Fruit fly (Drosophila melanogaster) whole organism, embryonic: ENCODE results near the gene Ocrl.

Source experiments
- ATbp ChIP-seq: fragments of 200-800 bp; sonication (Bioruptor generic); optimal IDR thresholded peaks from 2 replicates; lab custom pipeline; 2017; ENCODE audit warnings: missing biosample characterization, mild to moderate bottlenecking, missing genetic modification characterization, missing genetic modification reagents
- Atf6 ChIP-seq: fragments of 200-800 bp; sonication (Bioruptor generic); IDR thresholded peaks from 2 replicates; pipeline ENCODE4 v1.3.6; 2022; ENCODE audit warnings: missing biosample characterization, missing genetic modification characterization
- CG10147 ChIP-seq: fragments of 200-800 bp; sonication (Bioruptor generic); optimal IDR thresholded peaks from 2 replicates; lab custom pipeline; 2019; ENCODE audit warnings: missing biosample characterization, mild to moderate bottlenecking, missing genetic modification characterization, moderate library complexity
- CG11398 ChIP-seq: fragments of 200-800 bp; sonication (Bioruptor generic); optimal IDR thresholded peaks from 2 replicates; lab custom pipeline; 2016; ENCODE audit warnings: missing biosample characterization, missing genetic modification characterization
- CG13624 ChIP-seq: fragments of 200-800 bp; sonication (Bioruptor generic); optimal IDR thresholded peaks from 2 replicates; lab custom pipeline; 2016; ENCODE audit warnings: missing biosample characterization, missing genetic modification characterization
- CG14710 ChIP-seq: fragments of 200-800 bp; sonication (Bioruptor generic); optimal IDR thresholded peaks from 3 replicates; lab custom pipeline; 2019; ENCODE audit warnings: missing biosample characterization, mild to moderate bottlenecking, missing genetic modification characterization, moderate library complexity
- CG14965 ChIP-seq: fragments of 200-800 bp; sonication (Bioruptor generic); optimal IDR thresholded peaks from 2 replicates; lab custom pipeline; 2016; ENCODE audit warnings: missing biosample characterization, missing genetic modification characterization, borderline replicate concordance
- CG1529 ChIP-seq: fragments of 200-800 bp; sonication (Bioruptor generic); optimal IDR thresholded peaks from 3 replicates; lab custom pipeline; 2018; ENCODE audit warnings: missing biosample characterization, missing genetic modification characterization
- CG15514 ChIP-seq: fragments of 200-800 bp; sonication (Bioruptor generic); optimal IDR thresholded peaks from 3 replicates; lab custom pipeline; 2017; ENCODE audit warnings: missing biosample characterization, missing genetic modification characterization, mild to moderate bottlenecking, moderate library complexity, missing genetic modification reagents
- CG15601 ChIP-seq: fragments of 200-800 bp; sonication (Bioruptor generic); optimal IDR thresholded peaks from 3 replicates; lab custom pipeline; 2019; ENCODE audit warnings: missing biosample characterization, mild to moderate bottlenecking, missing genetic modification characterization, moderate library complexity
- CG1647 ChIP-seq: fragments of 200-800 bp; sonication (Bioruptor generic); optimal IDR thresholded peaks from 3 replicates; lab custom pipeline; 2016; ENCODE audit warnings: missing biosample characterization, missing genetic modification characterization
- CG17912 ChIP-seq: fragments of 200-800 bp; sonication (Bioruptor generic); optimal IDR thresholded peaks from 2 replicates; lab custom pipeline; 2018; ENCODE audit warnings: missing biosample characterization, mild to moderate bottlenecking, missing genetic modification characterization
- CG30020 ChIP-seq: fragments of 200-800 bp; optimal IDR thresholded peaks from 2 replicates; lab custom pipeline; 2019; ENCODE audit warnings: missing biosample characterization, mild to moderate bottlenecking, missing genetic modification characterization, moderate library complexity
- CG32767 ChIP-seq: fragments of 200-800 bp; sonication (Bioruptor generic); IDR thresholded peaks from 2 replicates; pipeline ENCODE4 v1.3.6; 2022; ENCODE audit warnings: missing biosample characterization, missing genetic modification characterization
- CG6272 ChIP-seq: fragments of 200-800 bp; sonication (Bioruptor generic); IDR thresholded peaks from 2 replicates; pipeline ENCODE4 v1.3.6; 2022; ENCODE audit warnings: missing biosample characterization, missing genetic modification characterization
- CG7372 ChIP-seq: fragments of 200-800 bp; sonication (Bioruptor generic); IDR thresholded peaks from 2 replicates; pipeline ENCODE4 v1.3.6; 2022; ENCODE audit warnings: missing biosample characterization, missing genetic modification characterization
- CG8388 ChIP-seq: fragments of 200-800 bp; sonication (Bioruptor generic); optimal IDR thresholded peaks from 2 replicates; lab custom pipeline; 2019; ENCODE audit warnings: missing biosample characterization, mild to moderate bottlenecking, missing genetic modification characterization, moderate library complexity
- Chrac-16 ChIP-seq: fragments of 200-800 bp; sonication (Bioruptor generic); optimal IDR thresholded peaks from 3 replicates; lab custom pipeline; 2016; ENCODE audit warnings: missing biosample characterization, missing genetic modification characterization
- CoRest ChIP-seq: fragments of 200-800 bp; sonication (Bioruptor generic); optimal IDR thresholded peaks from 3 replicates; lab custom pipeline; 2018; ENCODE audit warnings: missing biosample characterization, mild to moderate bottlenecking, missing genetic modification characterization, moderate library complexity
- Elba2 ChIP-seq: fragments of 200-800 bp; sonication (Bioruptor generic); optimal IDR thresholded peaks from 3 replicates; lab custom pipeline; 2016; ENCODE audit warnings: missing biosample characterization, missing genetic modification characterization
- Hr3 ChIP-seq: fragments of 200-800 bp; sonication (Bioruptor generic); optimal IDR thresholded peaks from 3 replicates; lab custom pipeline; 2016; ENCODE audit warnings: missing biosample characterization, missing genetic modification characterization
- Lpt ChIP-seq: fragments of >200 bp; optimal IDR thresholded peaks from 2 replicates; lab custom pipeline; 2018; ENCODE audit warnings: missing biosample characterization, missing genetic modification characterization
- NC2α ChIP-seq: fragments of 200-800 bp; sonication (Bioruptor generic); optimal IDR thresholded peaks from 2 replicates; lab custom pipeline; 2016; ENCODE audit warnings: missing biosample characterization, missing genetic modification characterization
- NC2β ChIP-seq: fragments of 200-800 bp; sonication (Bioruptor generic); optimal IDR thresholded peaks from 2 replicates; lab custom pipeline; 2016; ENCODE audit warnings: missing biosample characterization, missing genetic modification characterization
- NFAT ChIP-seq: fragments of 200-800 bp; sonication (Bioruptor generic); IDR thresholded peaks from 2 replicates; pipeline ENCODE4 v1.3.6; 2022; ENCODE audit warnings: missing biosample characterization, missing genetic modification characterization
- Ptx1 ChIP-seq: fragments of 200-800 bp; sonication (Bioruptor generic); IDR thresholded peaks from 2 replicates; pipeline ENCODE4 v1.3.6; 2022; ENCODE audit warnings: missing biosample characterization, missing genetic modification characterization
- Ravus ChIP-seq: fragments of 200-800 bp; sonication (Bioruptor generic); IDR thresholded peaks from 2 replicates; pipeline ENCODE4 v1.3.6; 2022; ENCODE audit warnings: missing biosample characterization, missing genetic modification characterization
- Sox102F ChIP-seq: fragments of 200-800 bp; sonication (Bioruptor generic); optimal IDR thresholded peaks from 2 replicates; lab custom pipeline; 2018; ENCODE audit warnings: missing biosample characterization, mild to moderate bottlenecking, missing genetic modification characterization, moderate library complexity
- Ssrp ChIP-seq: fragments of 200-800 bp; sonication (Bioruptor generic); optimal IDR thresholded peaks from 2 replicates; lab custom pipeline; 2018; ENCODE audit warnings: missing biosample characterization, mild to moderate bottlenecking, missing genetic modification characterization, moderate library complexity
- Trl ChIP-seq, 3 experiments: fragments of >200 bp in 2 of 3; fragments of 200-800 bp in 1 of 3; sonication (Bioruptor generic) in 1 of 3; optimal IDR thresholded peaks; 2 replicates in 1 of 3; 3 replicates in 2 of 3; lab custom pipeline; 2016 to 2017; ENCODE audit warnings: missing biosample characterization in 1 of 3, missing genetic modification characterization in 1 of 3
- ase ChIP-seq: fragments of 200-800 bp; sonication (Bioruptor generic); IDR thresholded peaks from 3 replicates; pipeline ENCODE4 v1.3.6; 2022; ENCODE audit warnings: missing biosample characterization, missing genetic modification characterization
- bbx ChIP-seq: fragments of 200-800 bp; sonication (Bioruptor generic); IDR thresholded peaks from 2 replicates; pipeline ENCODE4 v1.3.6; 2022; ENCODE audit warnings: missing biosample characterization, missing genetic modification characterization; ENCODE audit not compliant: partially characterized antibody
- bcd ChIP-seq: fragments of 200-800 bp; sonication (Bioruptor generic); optimal IDR thresholded peaks from 2 replicates; lab custom pipeline; 2017; ENCODE audit warnings: missing biosample characterization, mild to moderate bottlenecking, missing genetic modification characterization
- bigmax ChIP-seq: fragments of 200-800 bp; sonication (Bioruptor generic); optimal IDR thresholded peaks from 2 replicates; lab custom pipeline; 2018; ENCODE audit warnings: missing biosample characterization, mild to moderate bottlenecking, missing genetic modification characterization
- bowl ChIP-seq: fragments of 200-800 bp; sonication (Bioruptor generic); IDR thresholded peaks from 2 replicates; pipeline ENCODE4 v1.3.6; 2022; ENCODE audit warnings: missing biosample characterization, missing genetic modification characterization
- br ChIP-seq: fragments of >200 bp; optimal IDR thresholded peaks from 2 replicates; lab custom pipeline; 2017
- cwo ChIP-seq: fragments of 200-800 bp; sonication (Bioruptor generic); optimal IDR thresholded peaks from 3 replicates; lab custom pipeline; 2017; ENCODE audit warnings: missing biosample characterization, missing genetic modification characterization, mild to moderate bottlenecking, moderate library complexity, missing genetic modification reagents
- ems ChIP-seq: fragments of 200-800 bp; sonication (Bioruptor generic); optimal IDR thresholded peaks from 3 replicates; lab custom pipeline; 2016; ENCODE audit warnings: missing biosample characterization, missing genetic modification characterization
- fd64A ChIP-seq: fragments of 200-800 bp; sonication (Bioruptor generic); optimal IDR thresholded peaks from 3 replicates; lab custom pipeline; 2018; ENCODE audit warnings: missing biosample characterization, mild to moderate bottlenecking, missing genetic modification characterization
- fd96Cb ChIP-seq: fragments of 200-800 bp; sonication (Bioruptor generic); optimal IDR thresholded peaks from 2 replicates; lab custom pipeline; 2018; ENCODE audit warnings: missing biosample characterization, mild to moderate bottlenecking, missing genetic modification characterization, moderate library complexity
- gem ChIP-seq: fragments of 200-800 bp; sonication (Bioruptor generic); optimal IDR thresholded peaks from 2 replicates; lab custom pipeline; 2019; ENCODE audit warnings: missing biosample characterization, mild to moderate bottlenecking, missing genetic modification characterization, moderate library complexity
- gro ChIP-seq: fragments of 200-800 bp; sonication (Bioruptor generic); optimal IDR thresholded peaks from 2 replicates; lab custom pipeline; 2016; ENCODE audit warnings: missing biosample characterization, missing genetic modification characterization
- lbe ChIP-seq: fragments of 200-800 bp; sonication (Bioruptor generic); optimal IDR thresholded peaks from 2 replicates; lab custom pipeline; 2016; ENCODE audit warnings: missing biosample characterization, mild to moderate bottlenecking, missing genetic modification characterization
- pfk ChIP-seq: fragments of 200-800 bp; sonication (Bioruptor generic); optimal IDR thresholded peaks from 2 replicates; lab custom pipeline; 2018; ENCODE audit warnings: missing biosample characterization, mild to moderate bottlenecking, missing genetic modification characterization, moderate library complexity
- salm ChIP-seq: fragments of 200-800 bp; sonication (Bioruptor generic); optimal IDR thresholded peaks from 2 replicates; lab custom pipeline; 2018; ENCODE audit warnings: missing biosample characterization, mild to moderate bottlenecking, missing genetic modification characterization
- sens ChIP-seq: fragments of 200-800 bp; sonication (Bioruptor generic); peaks from one replicate; lab custom pipeline; 2016; ENCODE audit warnings: missing biosample characterization, missing genetic modification characterization
- sr ChIP-seq: fragments of 200-800 bp; sonication (Bioruptor generic); IDR thresholded peaks from 3 replicates; pipeline ENCODE4 v1.3.6; 2022; ENCODE audit warnings: missing biosample characterization, missing genetic modification characterization
- stwl ChIP-seq: fragments of 200-800 bp; sonication (Bioruptor generic); optimal IDR thresholded peaks from 3 replicates; lab custom pipeline; 2018; ENCODE audit warnings: missing biosample characterization, mild to moderate bottlenecking, missing genetic modification characterization, moderate library complexity
- tll ChIP-seq, 2 experiments: fragments of 200-800 bp in 1 of 2; fragments of >200 bp in 1 of 2; sonication (Bioruptor generic) in 1 of 2; optimal IDR thresholded peaks; 2 replicates each; lab custom pipeline; 2017 to 2019; ENCODE audit warnings: missing biosample characterization in 2 of 2, missing genetic modification characterization in 2 of 2, mild to moderate bottlenecking in 1 of 2, moderate library complexity in 1 of 2

The Ocrl gene

dm6 chrX:1963591-1964216 lies 40.9 kb downstream of the Ocrl start (continued):
- TF ChIP-seq gem (tag; lab: Kevin White, UChicago) (peak; percentile 95), NFAT (GFP tag; lab: Robert Waterston, UW) (peak; percentile 94), CG11398 (peak; percentile 79), Atf6 (peak; percentile 93), br (lab: Kevin White, UChicago) (no peak), CG15514 (GFP tag; lab: Kevin White, UChicago) (peak; percentile 82), Ravus (peak; percentile 83), Trl (optimal IDR thresholded peaks at IDR 0.05; lab: Kevin White, UChicago) (peak in 1 of 2 experiments; percentile 60), Trl (GFP tag; optimal IDR thresholded peaks at IDR 0.05; lab: Kevin White, UChicago) (peak; percentile 84), fd96Cb (tag; lab: Kevin White, UChicago) (peak; percentile 95), CG10147 (GFP tag; lab: Kevin White, UChicago) (peak; percentile 74), CG1647 (GFP tag; lab: Kevin White, UChicago) (peak; percentile 92), CG14965 (peak; percentile 70), CG1529 (GFP tag; lab: Kevin White, UChicago) (peak; percentile 91), bcd (GFP tag; lab: Kevin White, UChicago) (peak; percentile 93), Chrac-16 (GFP tag; lab: Kevin White, UChicago) (peak; percentile 91), CG8388 (GFP tag; lab: Kevin White, UChicago) (peak; percentile 91), stwl (no peak), Ptx1 (GFP tag; lab: Robert Waterston, UW) (peak; percentile 97), bbx (GFP tag; lab: Robert Waterston, UW) (no peak), fd64A (GFP tag; lab: Kevin White, UChicago) (peak; percentile 91), Ssrp (peak; percentile 93), CG14710 (peak; percentile 74), ems (peak; percentile 95), sr (GFP tag; lab: Robert Waterston, UW) (peak; percentile 90), NC2α (GFP tag; lab: Kevin White, UChicago) (peak; percentile 82), ase (GFP tag; lab: Robert Waterston, UW) (peak; percentile 97), CG17912 (GFP tag; lab: Kevin White, UChicago) (peak; percentile 97), CG7372 (GFP tag; lab: Robert Waterston, UW) (peak; percentile 95), CoRest (tag; lab: Kevin White, UChicago) (peak; percentile 94), ATbp (peak; percentile 97), Sox102F (GFP tag; lab: Kevin White, UChicago) (peak; percentile 97), cwo (peak; percentile 87), sens (GFP tag; lab: Kevin White, UChicago) (peak; percentile 99), Hr3 (GFP tag; lab: Kevin White, UChicago) (peak; percentile 94), CG15601 (tag; lab: Kevin White, UChicago) (peak; percentile 89), bowl (GFP tag; lab: Robert Waterston, UW) (peak; percentile 90), salm (tag; lab: Kevin White, UChicago) (peak; percentile 87), CG30020 (peak; percentile 33), lbe (GFP tag; lab: Kevin White, UChicago) (no peak), Elba2 (no peak), Lpt (GFP tag; lab: Kevin White, UChicago) (no peak), CG32767 (GFP tag; lab: Robert Waterston, UW) (peak; percentile 91), CG13624 (GFP tag; lab: Kevin White, UChicago) (peak; percentile 91), pfk (peak; percentile 42), tll (GFP tag; optimal IDR thresholded peaks at IDR 0.05; lab: Kevin White, UChicago) (no peak), bigmax (GFP tag; lab: Kevin White, UChicago) (peak; percentile 37), CG6272 (GFP tag; lab: Robert Waterston, UW) (peak; percentile 92), gro (GFP tag; lab: Kevin White, UChicago) (peak; percentile 83), NC2β (GFP tag; lab: Kevin White, UChicago) (peak; percentile 86)
